Fruit fly (Drosophila melanogaster) whole organism, prepupa: ENCODE measurements around the gene CG43861.

Experiments
- Blimp-1 ChIP-seq: fragments of 200-800 bp; sonication (Bioruptor generic); optimal IDR thresholded peaks from 3 replicates; lab custom pipeline; 2017; ENCODE audit warnings: missing biosample characterization, missing genetic modification characterization, mild to moderate bottlenecking, moderate library complexity, missing genetic modification reagents
- CG10669 ChIP-seq: fragments of 200-800 bp; sonication (Bioruptor generic); optimal IDR thresholded peaks from 3 replicates; lab custom pipeline; 2018; ENCODE audit warnings: missing biosample characterization, mild to moderate bottlenecking, missing genetic modification characterization, moderate library complexity
- CG11294 ChIP-seq: fragments of 200-800 bp; sonication (Bioruptor generic); IDR thresholded peaks from 2 replicates; pipeline ENCODE4 v1.3.6; 2022; ENCODE audit warnings: missing biosample characterization, missing genetic modification characterization
- CG11762 ChIP-seq: fragments of 200-800 bp; sonication (Bioruptor generic); optimal IDR thresholded peaks from 3 replicates; lab custom pipeline; 2016; ENCODE audit warnings: missing biosample characterization, missing genetic modification characterization; ENCODE audit not compliant: insufficient read depth
- CG15336 ChIP-seq: fragments of 200-800 bp; sonication (Bioruptor generic); IDR thresholded peaks from 2 replicates; pipeline ENCODE4 v1.3.6; 2022; ENCODE audit warnings: missing biosample characterization, missing genetic modification characterization
- CG16779 ChIP-seq: fragments of 200-800 bp; sonication (Bioruptor generic); optimal IDR thresholded peaks from 3 replicates; lab custom pipeline; 2017; ENCODE audit warnings: missing biosample characterization, mild to moderate bottlenecking, missing genetic modification characterization
- CG31627 ChIP-seq: fragments of 200-800 bp; sonication (Bioruptor generic); optimal IDR thresholded peaks from 3 replicates; lab custom pipeline; 2016; ENCODE audit warnings: missing biosample characterization, missing genetic modification characterization
- CG32006 ChIP-seq: fragments of 200-800 bp; sonication (Bioruptor generic); optimal IDR thresholded peaks from 3 replicates; lab custom pipeline; 2017; ENCODE audit warnings: missing biosample characterization, mild to moderate bottlenecking, missing genetic modification characterization
- CG34406 ChIP-seq: fragments of 200-800 bp; sonication (Bioruptor generic); optimal IDR thresholded peaks from 3 replicates; lab custom pipeline; 2016; ENCODE audit warnings: missing biosample characterization, missing genetic modification characterization
- CG3919 ChIP-seq: fragments of 200-800 bp; sonication (Bioruptor generic); optimal IDR thresholded peaks from 3 replicates; lab custom pipeline; 2016; ENCODE audit warnings: missing biosample characterization, missing genetic modification characterization
- CG4318 ChIP-seq: fragments of 200-800 bp; sonication (Bioruptor generic); optimal IDR thresholded peaks from 3 replicates; lab custom pipeline; 2017; ENCODE audit warnings: missing biosample characterization, mild to moderate bottlenecking, missing genetic modification characterization
- CG6163 ChIP-seq: fragments of 200-800 bp; sonication (Bioruptor generic); IDR thresholded peaks from 3 replicates; pipeline ENCODE4 v1.3.6; 2022; ENCODE audit warnings: missing biosample characterization, missing genetic modification characterization
- CG6276 ChIP-seq: fragments of 200-800 bp; sonication (Bioruptor generic); optimal IDR thresholded peaks from 2 replicates; lab custom pipeline; 2017; ENCODE audit warnings: missing biosample characterization, mild to moderate bottlenecking, missing genetic modification characterization
- CG6792 ChIP-seq: fragments of 200-800 bp; sonication (Bioruptor generic); optimal IDR thresholded peaks from 3 replicates; lab custom pipeline; 2016; ENCODE audit warnings: missing biosample characterization, missing genetic modification characterization
- CG6808 ChIP-seq: fragments of 200-800 bp; sonication (Bioruptor generic); optimal IDR thresholded peaks from 3 replicates; lab custom pipeline; 2017; ENCODE audit warnings: missing biosample characterization, missing genetic modification characterization, mild to moderate bottlenecking, moderate library complexity, missing genetic modification reagents
- CG7368 ChIP-seq: fragments of 200-800 bp; sonication (Bioruptor generic); optimal IDR thresholded peaks from 3 replicates; lab custom pipeline; 2016; ENCODE audit warnings: missing biosample characterization, missing genetic modification characterization
- CG8119 ChIP-seq: fragments of 200-800 bp; sonication (Bioruptor generic); IDR thresholded peaks from 3 replicates; pipeline ENCODE4 v1.3.6; 2022; ENCODE audit warnings: missing biosample characterization, missing genetic modification characterization
- CG8319 ChIP-seq: fragments of 200-800 bp; sonication (Bioruptor generic); optimal IDR thresholded peaks from 3 replicates; lab custom pipeline; 2016; ENCODE audit warnings: missing biosample characterization, missing genetic modification characterization
- CG8632 ChIP-seq: fragments of 200-800 bp; sonication (Bioruptor generic); optimal IDR thresholded peaks from 3 replicates; lab custom pipeline; 2016; ENCODE audit warnings: missing biosample characterization, missing genetic modification characterization
- CG9139 ChIP-seq: fragments of 200-800 bp; sonication (Bioruptor generic); optimal IDR thresholded peaks from 3 replicates; lab custom pipeline; 2017; ENCODE audit warnings: missing biosample characterization, mild to moderate bottlenecking, missing genetic modification characterization
- Eip75B ChIP-seq: fragments of 200-800 bp; sonication (Bioruptor generic); optimal IDR thresholded peaks from 3 replicates; lab custom pipeline; 2016; ENCODE audit warnings: missing biosample characterization, missing genetic modification characterization
- Eip78C ChIP-seq: fragments of 200-800 bp; sonication (Bioruptor generic); peaks from one replicate; lab custom pipeline; 2016; ENCODE audit warnings: missing biosample characterization, missing genetic modification characterization
- Eip93F ChIP-seq: fragments of 200-800 bp; sonication (Bioruptor generic); optimal IDR thresholded peaks from 2 replicates; lab custom pipeline; 2016; ENCODE audit warnings: missing biosample characterization, mild to moderate bottlenecking, missing genetic modification characterization
- Ets96B ChIP-seq: fragments of 200-800 bp; optimal IDR thresholded peaks from 2 replicates; lab custom pipeline; 2019; ENCODE audit warnings: missing biosample characterization, mild to moderate bottlenecking, missing genetic modification characterization, moderate library complexity
- Hr38 ChIP-seq: sonication (Bioruptor generic); optimal IDR thresholded peaks from 2 replicates; lab custom pipeline; 2016; ENCODE audit warnings: missing biosample characterization, missing genetic modification characterization
- Lpt ChIP-seq: fragments of 200-800 bp; sonication (Bioruptor generic); optimal IDR thresholded peaks from 3 replicates; lab custom pipeline; 2016; ENCODE audit warnings: missing biosample characterization, missing genetic modification characterization
- Smox ChIP-seq: fragments of 200-800 bp; sonication (Bioruptor generic); optimal IDR thresholded peaks from 3 replicates; lab custom pipeline; 2016; ENCODE audit warnings: missing biosample characterization, missing genetic modification characterization
- Sox14 ChIP-seq: fragments of 200-800 bp; sonication (Bioruptor generic); optimal IDR thresholded peaks from 3 replicates; lab custom pipeline; 2016; ENCODE audit warnings: missing biosample characterization, missing genetic modification characterization
- Sox15 ChIP-seq: fragments of 200-800 bp; sonication (Bioruptor generic); optimal IDR thresholded peaks from 3 replicates; lab custom pipeline; 2016; ENCODE audit warnings: missing biosample characterization, missing genetic modification characterization
- achi ChIP-seq: fragments of 200-800 bp; sonication (Bioruptor generic); optimal IDR thresholded peaks from 3 replicates; lab custom pipeline; 2016; ENCODE audit warnings: missing biosample characterization, missing genetic modification characterization
- acj6 ChIP-seq: fragments of 200-800 bp; sonication (Bioruptor generic); optimal IDR thresholded peaks from 3 replicates; lab custom pipeline; 2016; ENCODE audit warnings: missing biosample characterization, missing genetic modification characterization
- cyc ChIP-seq: fragments of 200-800 bp; sonication (Bioruptor generic); optimal IDR thresholded peaks from 3 replicates; lab custom pipeline; 2016; ENCODE audit warnings: missing biosample characterization, missing genetic modification characterization
- dac ChIP-seq: fragments of 200-800 bp; sonication (Bioruptor generic); optimal IDR thresholded peaks from 2 replicates; lab custom pipeline; 2017; ENCODE audit warnings: missing biosample characterization, mild to moderate bottlenecking, missing genetic modification characterization
- dsx ChIP-seq: fragments of 200-800 bp; optimal IDR thresholded peaks from 3 replicates; lab custom pipeline; 2019; ENCODE audit warnings: missing biosample characterization, mild to moderate bottlenecking, missing genetic modification characterization, moderate library complexity; ENCODE audit not compliant: poor library complexity, severe bottlenecking
- esn ChIP-seq: fragments of 200-800 bp; sonication (Bioruptor generic); optimal IDR thresholded peaks from 2 replicates; lab custom pipeline; 2016; ENCODE audit warnings: missing biosample characterization, mild to moderate bottlenecking, missing genetic modification characterization, moderate library complexity
- fd59A ChIP-seq: fragments of 200-800 bp; sonication (Bioruptor generic); optimal IDR thresholded peaks from 2 replicates; lab custom pipeline; 2017; ENCODE audit warnings: missing biosample characterization, mild to moderate bottlenecking, missing genetic modification characterization, missing genetic modification reagents
- fd85E ChIP-seq: fragments of 200-800 bp; sonication (Bioruptor generic); optimal IDR thresholded peaks from 3 replicates; lab custom pipeline; 2016; ENCODE audit warnings: missing biosample characterization, missing genetic modification characterization
- net ChIP-seq: fragments of 200-800 bp; sonication (Bioruptor generic); optimal IDR thresholded peaks from 3 replicates; lab custom pipeline; 2016; ENCODE audit warnings: missing biosample characterization, missing genetic modification characterization
- spab ChIP-seq: fragments of 200-800 bp; sonication (Bioruptor generic); optimal IDR thresholded peaks from 2 replicates; lab custom pipeline; 2017; ENCODE audit warnings: missing biosample characterization, mild to moderate bottlenecking, missing genetic modification characterization, missing genetic modification reagents
- ss ChIP-seq, 2 experiments: fragments of 200-800 bp; sonication (Bioruptor generic); optimal IDR thresholded peaks; 2 replicates in 1 of 2; 3 replicates in 1 of 2; lab custom pipeline; 2017 to 2018; ENCODE audit warnings: mild to moderate bottlenecking in 2 of 2, missing biosample characterization in 2 of 2, missing genetic modification characterization in 2 of 2, moderate library complexity in 1 of 2
- svp ChIP-seq: fragments of 200-800 bp; sonication (Bioruptor generic); peaks from one replicate; lab custom pipeline; 2016; ENCODE audit warnings: missing biosample characterization, missing genetic modification characterization
- topi ChIP-seq: fragments of 200-800 bp; sonication (Bioruptor generic); optimal IDR thresholded peaks from 3 replicates; lab custom pipeline; 2016; ENCODE audit warnings: missing biosample characterization, missing genetic modification characterization
- vri ChIP-seq: fragments of 200-800 bp; sonication (Bioruptor generic); optimal IDR thresholded peaks from 3 replicates; lab custom pipeline; 2016; ENCODE audit warnings: missing biosample characterization, mild to moderate bottlenecking, missing genetic modification characterization

CG43861 gene

DNA sequence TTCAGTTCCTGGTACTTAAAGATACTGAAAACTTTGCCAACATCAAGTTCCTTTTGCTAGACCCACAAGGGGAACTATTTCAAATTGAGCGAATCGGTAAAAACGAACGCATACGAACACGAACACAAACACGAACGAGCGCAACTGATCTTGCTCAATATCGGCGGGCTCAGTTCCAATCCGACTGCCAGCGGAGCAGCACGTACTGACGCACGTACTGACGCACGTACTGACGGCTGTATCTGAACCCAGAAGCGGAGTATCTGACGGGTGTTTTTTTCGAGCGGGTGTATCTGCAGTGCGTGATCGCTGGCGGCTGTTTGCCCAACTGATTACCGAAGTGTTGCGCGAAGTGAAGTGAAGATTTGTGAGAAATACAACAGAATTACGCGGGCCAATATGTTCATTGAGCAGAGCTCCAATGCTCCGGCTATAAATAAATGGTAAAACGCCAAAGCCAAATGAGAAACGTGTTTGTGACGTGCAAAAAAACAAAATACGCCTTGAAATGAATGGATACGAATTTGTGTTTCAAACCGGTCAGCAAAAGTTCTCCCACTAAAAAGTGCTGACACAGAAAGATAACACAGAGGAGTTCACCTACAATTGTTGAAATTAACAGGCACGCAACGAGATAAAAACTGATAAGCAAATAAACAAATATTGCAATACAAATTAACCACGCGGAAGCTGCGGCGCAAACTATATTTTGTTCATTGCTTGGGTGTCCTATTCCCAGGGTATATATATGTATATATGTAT lies 81.8 kb downstream of the CG43861 start (continued):
- TF ChIP-seq Eip78C (GFP tag; lab: Kevin White, UChicago), result peak; percentile 59
- no peak for TF ChIP-seq CG8632
- TF ChIP-seq CG11294, result no peak
- no peak for TF ChIP-seq Eip75B (GFP tag; lab: Kevin White, UChicago)
- TF ChIP-seq dsx (GFP tag; lab: Kevin White, UChicago), result peak; percentile 44
- TF ChIP-seq dac (GFP tag; lab: Kevin White, UChicago), result no peak
- peak; percentile 48 to 74 for TF ChIP-seq ss (GFP tag; optimal IDR thresholded peaks at IDR 0.05; lab: Kevin White, UChicago)
- no peak for TF ChIP-seq Smox
- peak; percentile 45 for TF ChIP-seq vri
- TF ChIP-seq net (GFP tag; lab: Kevin White, UChicago), result peak; percentile 38
- no peak for TF ChIP-seq topi (GFP tag; lab: Kevin White, UChicago)
- TF ChIP-seq CG3919 (GFP tag; lab: Kevin White, UChicago), result peak; percentile 8

dm6 chr2L:19932523-19932922 lies 84.6 kb downstream of the CG43861 start:
- TF ChIP-seq CG8632 (no peak), Sox14 (GFP tag; lab: Kevin White, UChicago) (no peak), Eip78C (GFP tag; lab: Kevin White, UChicago) (no peak), achi (GFP tag; lab: Kevin White, UChicago) (no peak), CG10669 (no peak), Ets96B (tag; lab: Kevin White, UChicago) (no peak), spab (GFP tag; lab: Kevin White, UChicago) (no peak), CG8319 (GFP tag; lab: Kevin White, UChicago) (no peak), Hr38 (GFP tag; lab: Kevin White, UChicago) (no peak), Lpt (GFP tag; lab: Kevin White, UChicago) (no peak), CG8119 (GFP tag; lab: Robert Waterston, UW) (no peak), acj6 (GFP tag; lab: Kevin White, UChicago) (no peak), dac (GFP tag; lab: Kevin White, UChicago) (no peak)

dm6 chr2L:19930102-19930501 lies 87.0 kb downstream of the CG43861 start:
- no peak for TF ChIP-seq Sox14 (GFP tag; lab: Kevin White, UChicago)
- peak; percentile 5 for TF ChIP-seq spab (GFP tag; lab: Kevin White, UChicago)
- no peak for TF ChIP-seq CG9139 (GFP tag; lab: Kevin White, UChicago)
- TF ChIP-seq CG6792, result peak; percentile 10
- TF ChIP-seq CG11762 (GFP tag; lab: Kevin White, UChicago), result no peak
- no peak for TF ChIP-seq CG34406
- no peak for TF ChIP-seq CG31627
- TF ChIP-seq CG16779 (tag; lab: Kevin White, UChicago), result no peak
- TF ChIP-seq CG4318 (GFP tag; lab: Kevin White, UChicago), result peak; percentile 9
- no peak for TF ChIP-seq cyc (GFP tag; lab: Kevin White, UChicago)
- peak; percentile 19 for TF ChIP-seq acj6 (GFP tag; lab: Kevin White, UChicago)
- no peak for TF ChIP-seq CG7368
- TF ChIP-seq Eip75B (GFP tag; lab: Kevin White, UChicago), result no peak
- peak; percentile 39 for TF ChIP-seq CG10669
- TF ChIP-seq svp (GFP tag; lab: Kevin White, UChicago), result peak; percentile 26
- TF ChIP-seq dsx (GFP tag; lab: Kevin White, UChicago), result no peak
- no peak for TF ChIP-seq Sox15 (GFP tag; lab: Kevin White, UChicago)
- TF ChIP-seq achi (GFP tag; lab: Kevin White, UChicago), result no peak
- TF ChIP-seq esn, result no peak
- TF ChIP-seq CG8632, result peak; percentile 9
- peak; percentile 51 for TF ChIP-seq CG32006 (GFP tag; lab: Kevin White, UChicago)
- TF ChIP-seq Lpt (GFP tag; lab: Kevin White, UChicago), result no peak
- 0 out of 3 replicates have a peak, but pooled peaks have one; percentile 21 for TF ChIP-seq CG6163 (GFP tag; lab: Robert Waterston, UW)
- no peak for TF ChIP-seq fd59A (GFP tag; lab: Kevin White, UChicago)
- TF ChIP-seq ss (GFP tag; optimal IDR thresholded peaks at IDR 0.05; lab: Kevin White, UChicago), result peak in 1 of 2 experiments; percentile 36
- TF ChIP-seq CG6276 (GFP tag; lab: Kevin White, UChicago), result no peak
- no peak for TF ChIP-seq topi (GFP tag; lab: Kevin White, UChicago)
- no peak for TF ChIP-seq Smox
- peak; percentile 38; the same call in 1 of the 2 replicates for TF ChIP-seq CG15336 (GFP tag; lab: Robert Waterston, UW)
- no peak for TF ChIP-seq fd85E (GFP tag; lab: Kevin White, UChicago)
- no peak for TF ChIP-seq net (GFP tag; lab: Kevin White, UChicago)
- peak; percentile 37 for TF ChIP-seq Ets96B (tag; lab: Kevin White, UChicago)
- no peak for TF ChIP-seq vri
- TF ChIP-seq CG11294, result no peak
- TF ChIP-seq Eip93F, result no peak
- TF ChIP-seq CG6808, result no peak
- TF ChIP-seq Blimp-1 (GFP tag; lab: Kevin White, UChicago), result no peak
